Worm (Caenorhabditis elegans) whole organism, early embryonic: ENCODE results near the gene W09C2.8.

Source experiments
- B0310.2 ChIP-seq: sonication (generic microtip); optimal IDR thresholded peaks from 2 replicates; lab custom pipeline; 2016; ENCODE audit warnings: mild to moderate bottlenecking, missing genetic modification characterization, missing compliant biosample characterization
- F13C5.2 ChIP-seq: sonication (generic microtip); optimal IDR thresholded peaks from 2 replicates; lab custom pipeline; 2017; ENCODE audit warnings: mild to moderate bottlenecking, missing genetic modification characterization, inconsistent platforms, missing compliant biosample characterization
- ama-1 ChIP-seq: fragments of 150-350 bp; optimal IDR thresholded peaks from 2 replicates; lab custom pipeline; 2014
- ceh-13 ChIP-seq: fragments of 200-800 bp; sonication (Bioruptor generic); optimal IDR thresholded peaks from 2 replicates; lab custom pipeline; 2018; ENCODE audit warnings: mild to moderate bottlenecking, missing genetic modification characterization, missing compliant biosample characterization
- ceh-36 ChIP-seq: sonication (generic microtip); optimal IDR thresholded peaks from 2 replicates; lab custom pipeline; 2016; ENCODE audit warnings: missing genetic modification characterization, inconsistent platforms, missing compliant biosample characterization
- ets-7 ChIP-seq: sonication (generic microtip); optimal IDR thresholded peaks from 2 replicates; lab custom pipeline; 2016; ENCODE audit warnings: missing genotype, missing genetic modification characterization, missing compliant biosample characterization
- flt-1 ChIP-seq: fragments of 200-800 bp; sonication (Bioruptor generic); IDR thresholded peaks from 2 replicates; pipeline ENCODE4 v1.3.6; 2022; ENCODE audit warnings: missing genetic modification characterization, missing compliant biosample characterization
- hmg-4 ChIP-seq: fragments of 200-800 bp; sonication (Bioruptor generic); optimal IDR thresholded peaks from 2 replicates; lab custom pipeline; 2018; ENCODE audit warnings: mild to moderate bottlenecking, missing genetic modification characterization, missing compliant biosample characterization
- scrt-1 ChIP-seq: fragments of 200-800 bp; sonication (Bioruptor generic); IDR thresholded peaks from 2 replicates; pipeline ENCODE4 v1.3.6; 2022; ENCODE audit warnings: missing genetic modification characterization, missing compliant biosample characterization
- sea-1 ChIP-seq: fragments of 200-800 bp; sonication (Bioruptor generic); conservative IDR thresholded peaks from 2 replicates; pipeline ENCODE4 v1.3.6; 2022; ENCODE audit warnings: missing genetic modification characterization, missing compliant biosample characterization
- tbx-11 ChIP-seq: fragments of 200-800 bp; sonication (Bioruptor generic); IDR thresholded peaks from 2 replicates; pipeline ENCODE4 v1.3.6; 2022; ENCODE audit warnings: missing genetic modification characterization, missing compliant biosample characterization

DNA sequence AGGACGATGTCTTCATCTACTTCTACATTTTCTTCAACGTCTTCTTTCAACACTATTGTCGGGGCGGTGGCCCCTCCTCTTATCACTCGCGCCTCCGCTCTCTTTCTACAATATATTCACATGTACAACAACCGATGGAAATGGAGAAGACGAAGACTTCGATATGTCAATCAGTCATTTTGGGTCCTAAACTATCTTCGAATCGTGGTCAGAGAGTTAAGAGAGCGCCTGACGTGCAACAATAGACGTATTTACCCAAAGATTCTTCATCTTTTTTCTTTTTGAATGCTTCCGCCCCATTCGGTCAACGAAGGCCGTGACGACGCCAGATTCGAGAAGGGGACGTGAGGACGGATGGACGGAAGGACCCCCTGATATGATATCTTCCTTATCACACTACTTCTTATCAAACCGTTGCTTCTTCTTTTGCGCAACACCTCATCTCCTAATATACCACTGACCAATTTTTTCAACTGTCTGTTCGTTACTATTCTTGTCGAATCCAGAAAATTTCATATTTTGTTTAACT, 8.9 kb upstream of the W09C2.8 start:
- TF ChIP-seq flt-1 (GFP tag; lab: Robert Waterston, UW) (no peak), ama-1 (no peak), ets-7 (no peak), sea-1 (GFP tag; lab: Robert Waterston, UW) (no peak), hmg-4 (GFP tag; lab: Kevin White, UChicago) (no peak), ceh-13 (GFP tag; lab: Kevin White, UChicago) (no peak), ceh-36 (tag; lab: Kevin White, UChicago) (no peak), B0310.2 (no peak), scrt-1 (GFP tag; lab: Robert Waterston, UW) (no peak), F13C5.2 (tag; lab: Kevin White, UChicago) (no peak), tbx-11 (GFP tag; lab: Robert Waterston, UW) (no peak)
